Worm (Caenorhabditis elegans): ENCODE results near the gene glb-19.

DNA sequence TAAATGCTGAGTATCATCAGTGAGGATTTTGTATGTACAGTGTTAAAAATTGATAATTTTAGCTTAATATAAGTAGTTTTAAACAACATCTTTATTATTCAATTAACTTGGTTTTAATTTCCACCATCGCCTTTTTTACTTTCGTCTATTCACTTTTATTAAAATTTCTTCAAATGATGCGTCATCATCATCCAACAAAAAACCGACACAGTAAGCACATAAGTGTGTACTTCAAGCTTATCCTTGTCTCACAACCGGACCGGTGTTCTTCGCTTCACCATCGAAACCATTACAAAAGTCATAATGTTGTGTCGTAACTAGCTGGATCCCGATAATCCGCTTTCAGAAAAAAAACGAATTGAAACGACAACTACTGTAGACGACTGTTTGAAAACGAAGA is 57.4 kb downstream of the glb-19 start, which contains the start of gene C43F9.11:
- TF ChIP-seq hlh-30 (tag; optimal IDR thresholded peaks at IDR 0.05; ENCODE audit: insufficient read depth), result no peak
- TF ChIP-seq ceh-82 (tag; optimal IDR thresholded peaks at IDR 0.05), result no peak
- no peak for TF ChIP-seq mep-1 (tag; optimal IDR thresholded peaks at IDR 0.05)
- TF ChIP-seq nhr-77 (tag; optimal IDR thresholded peaks at IDR 0.05), result no peak
